Fruit fly (Drosophila melanogaster) whole organism, embryonic: ENCODE results near the gene CG3368.

Source experiments
- CG10274 ChIP-seq: fragments of 200-800 bp; sonication (Bioruptor generic); optimal IDR thresholded peaks from 3 replicates; lab custom pipeline; 2017; ENCODE audit warnings: missing biosample characterization, mild to moderate bottlenecking, missing genetic modification characterization
- CG12155 ChIP-seq: fragments of 200-800 bp; sonication (Bioruptor generic); optimal IDR thresholded peaks from 3 replicates; lab custom pipeline; 2016; ENCODE audit warnings: missing biosample characterization, missing genetic modification characterization
- CG15269 ChIP-seq: fragments of 200-800 bp; sonication (Bioruptor generic); optimal IDR thresholded peaks from 2 replicates; lab custom pipeline; 2018; ENCODE audit warnings: missing biosample characterization, mild to moderate bottlenecking, missing genetic modification characterization, moderate library complexity
- CG15479 ChIP-seq: fragments of 200-800 bp; sonication (Bioruptor generic); optimal IDR thresholded peaks from 3 replicates; lab custom pipeline; 2019; ENCODE audit warnings: missing biosample characterization, mild to moderate bottlenecking, missing genetic modification characterization, moderate library complexity
- CG17359 ChIP-seq: fragments of 200-800 bp; sonication (Bioruptor generic); optimal IDR thresholded peaks from 3 replicates; lab custom pipeline; 2018; ENCODE audit warnings: missing biosample characterization, mild to moderate bottlenecking, missing genetic modification characterization, moderate library complexity
- CG2889 ChIP-seq: fragments of 200-800 bp; sonication (Bioruptor generic); IDR thresholded peaks from 3 replicates; pipeline ENCODE4 v1.3.6; 2022; ENCODE audit warnings: missing biosample characterization, missing genetic modification characterization
- CG31365 ChIP-seq: fragments of 200-800 bp; sonication (Bioruptor generic); optimal IDR thresholded peaks from 2 replicates; lab custom pipeline; 2018; ENCODE audit warnings: missing biosample characterization, mild to moderate bottlenecking, missing genetic modification characterization
- CG31388 ChIP-seq: fragments of 200-800 bp; sonication (Bioruptor generic); optimal IDR thresholded peaks from 2 replicates; lab custom pipeline; 2016; ENCODE audit warnings: missing biosample characterization, missing genetic modification characterization
- CG4707 ChIP-seq: fragments of 200-800 bp; sonication (Bioruptor generic); optimal IDR thresholded peaks from 2 replicates; lab custom pipeline; 2018; ENCODE audit warnings: missing biosample characterization, mild to moderate bottlenecking, missing genetic modification characterization, moderate library complexity
- CG6683 ChIP-seq: fragments of 200-800 bp; sonication (Bioruptor generic); optimal IDR thresholded peaks from 2 replicates; lab custom pipeline; 2017; ENCODE audit warnings: missing biosample characterization, mild to moderate bottlenecking, missing genetic modification characterization, missing genetic modification reagents
- CG7556 ChIP-seq: fragments of 200-800 bp; sonication (Bioruptor generic); optimal IDR thresholded peaks from 2 replicates; lab custom pipeline; 2017; ENCODE audit warnings: missing biosample characterization, mild to moderate bottlenecking, missing genetic modification characterization
- CG9215 ChIP-seq: fragments of 200-800 bp; sonication (Bioruptor generic); IDR thresholded peaks from 2 replicates; pipeline ENCODE4 v1.3.6; 2022; ENCODE audit warnings: missing biosample characterization, missing genetic modification characterization
- CrebB ChIP-seq: fragments of 200-800 bp; sonication (Bioruptor generic); optimal IDR thresholded peaks from 3 replicates; lab custom pipeline; 2018; ENCODE audit warnings: missing biosample characterization, mild to moderate bottlenecking, missing genetic modification characterization
- Dbx ChIP-seq: fragments of 200-800 bp; sonication (Bioruptor generic); IDR thresholded peaks from 3 replicates; pipeline ENCODE4 v1.3.6; 2022; ENCODE audit warnings: missing biosample characterization, missing genetic modification characterization
- Dip3 ChIP-seq: fragments of 200-800 bp; sonication (Bioruptor generic); optimal IDR thresholded peaks from 3 replicates; lab custom pipeline; 2016; ENCODE audit warnings: missing biosample characterization, missing genetic modification characterization
- ERR ChIP-seq: fragments of 200-800 bp; sonication (Bioruptor generic); optimal IDR thresholded peaks from 2 replicates; lab custom pipeline; 2016; ENCODE audit warnings: missing biosample characterization, missing genetic modification characterization
- H15 ChIP-seq: fragments of 200-800 bp; sonication (Bioruptor generic); IDR thresholded peaks from 3 replicates; pipeline ENCODE4 v1.3.6; 2022; ENCODE audit warnings: missing biosample characterization, missing genetic modification characterization
- Hmx ChIP-seq: fragments of 200-800 bp; sonication (Bioruptor generic); optimal IDR thresholded peaks from 2 replicates; lab custom pipeline; 2016; ENCODE audit warnings: missing biosample characterization, missing genetic modification characterization
- Mad ChIP-seq: fragments of 200-800 bp; sonication (Bioruptor generic); optimal IDR thresholded peaks from 2 replicates; lab custom pipeline; 2016; ENCODE audit warnings: missing biosample characterization, missing genetic modification characterization
- Max ChIP-seq: fragments of 200-800 bp; sonication (Bioruptor generic); optimal IDR thresholded peaks from 2 replicates; lab custom pipeline; 2016; ENCODE audit warnings: missing biosample characterization, mild to moderate bottlenecking, missing genetic modification characterization
- Myb ChIP-seq: fragments of 200-800 bp; sonication (Bioruptor generic); optimal IDR thresholded peaks from 2 replicates; lab custom pipeline; 2016; ENCODE audit warnings: missing biosample characterization, missing genetic modification characterization
- Optix ChIP-seq: fragments of 200-800 bp; sonication (Bioruptor generic); IDR thresholded peaks from 3 replicates; pipeline ENCODE4 v1.3.6; 2022; ENCODE audit warnings: missing biosample characterization, missing genetic modification characterization
- Poxn ChIP-seq: fragments of 200-800 bp; sonication (Bioruptor generic); IDR thresholded peaks from 2 replicates; pipeline ENCODE4 v1.3.6; 2022; ENCODE audit warnings: missing biosample characterization, missing genetic modification characterization
- Sry-δ ChIP-seq: fragments of 200-800 bp; sonication (Bioruptor generic); optimal IDR thresholded peaks from 2 replicates; lab custom pipeline; 2016; ENCODE audit warnings: missing biosample characterization, missing genetic modification characterization
- Xbp1 ChIP-seq: fragments of 200-800 bp; sonication (Bioruptor generic); optimal IDR thresholded peaks from 3 replicates; lab custom pipeline; 2016; ENCODE audit warnings: missing biosample characterization, mild to moderate bottlenecking, missing genetic modification characterization
- YL-1 ChIP-seq: fragments of 200-800 bp; sonication (Bioruptor generic); optimal IDR thresholded peaks from 3 replicates; lab custom pipeline; 2017; ENCODE audit warnings: missing biosample characterization, mild to moderate bottlenecking, missing genetic modification characterization
- ash1 ChIP-seq: fragments of 200-800 bp; sonication (Bioruptor generic); optimal IDR thresholded peaks from 2 replicates; lab custom pipeline; 2018; ENCODE audit warnings: missing biosample characterization, mild to moderate bottlenecking, missing genetic modification characterization
- bbx ChIP-seq: fragments of 200-800 bp; sonication (Bioruptor generic); IDR thresholded peaks from 2 replicates; pipeline ENCODE4 v1.3.6; 2022; ENCODE audit warnings: missing biosample characterization, missing genetic modification characterization; ENCODE audit not compliant: partially characterized antibody
- bigmax ChIP-seq: fragments of 200-800 bp; sonication (Bioruptor generic); optimal IDR thresholded peaks from 2 replicates; lab custom pipeline; 2018; ENCODE audit warnings: missing biosample characterization, mild to moderate bottlenecking, missing genetic modification characterization
- chif ChIP-seq, 2 experiments: fragments of 200-800 bp; sonication (Bioruptor generic); optimal IDR thresholded peaks; 3 replicates each; lab custom pipeline; 2016; ENCODE audit warnings: missing biosample characterization in 2 of 2, missing genetic modification characterization in 2 of 2
- crc ChIP-seq: fragments of 200-800 bp; sonication (Bioruptor generic); optimal IDR thresholded peaks from 2 replicates; lab custom pipeline; 2016; ENCODE audit warnings: missing biosample characterization, missing genetic modification characterization
- dimm ChIP-seq: fragments of 200-800 bp; sonication (Bioruptor generic); IDR thresholded peaks from 2 replicates; pipeline ENCODE4 v1.3.6; 2022; ENCODE audit warnings: missing biosample characterization, missing genetic modification characterization
- dmrt11E ChIP-seq: fragments of 200-800 bp; sonication (Bioruptor generic); optimal IDR thresholded peaks from 3 replicates; lab custom pipeline; 2018; ENCODE audit warnings: missing biosample characterization, mild to moderate bottlenecking, missing genetic modification characterization, moderate library complexity
- eve ChIP-seq, 2 experiments: fragments of >200 bp; optimal IDR thresholded peaks; 2 replicates each; lab custom pipeline; 2017; ENCODE audit warnings: missing biosample characterization in 2 of 2, missing genetic modification characterization in 2 of 2
- fd96Cb ChIP-seq: fragments of 200-800 bp; sonication (Bioruptor generic); optimal IDR thresholded peaks from 2 replicates; lab custom pipeline; 2018; ENCODE audit warnings: missing biosample characterization, mild to moderate bottlenecking, missing genetic modification characterization, moderate library complexity
- ftz-f1 ChIP-seq: fragments of 200-800 bp; sonication (Bioruptor generic); optimal IDR thresholded peaks from 2 replicates; lab custom pipeline; 2016; ENCODE audit warnings: missing biosample characterization, missing genetic modification characterization
- gsb-n ChIP-seq: fragments of 200-800 bp; sonication (Bioruptor generic); optimal IDR thresholded peaks from 3 replicates; lab custom pipeline; 2018; ENCODE audit warnings: missing biosample characterization, mild to moderate bottlenecking, missing genetic modification characterization
- hbn ChIP-seq: fragments of 200-800 bp; sonication (Bioruptor generic); IDR thresholded peaks from 2 replicates; pipeline ENCODE4 v1.3.6; 2022; ENCODE audit warnings: missing biosample characterization, missing genetic modification characterization; ENCODE audit not compliant: partially characterized antibody
- kni ChIP-seq: fragments of 200-800 bp; sonication (Bioruptor generic); optimal IDR thresholded peaks from 3 replicates; lab custom pipeline; 2017; ENCODE audit warnings: mild to moderate bottlenecking, missing biosample characterization, missing genetic modification reagents, missing genetic modification characterization
- lov ChIP-seq, 2 experiments: fragments of 200-800 bp in 1 of 2; fragments of >200 bp in 1 of 2; sonication (Bioruptor generic) in 1 of 2; IDR thresholded peaks in 1 of 2; optimal IDR thresholded peaks in 1 of 2; 2 replicates in 1 of 2; 3 replicates in 1 of 2; pipeline versions ENCODE4 v1.3.6 to Lab custom; 2017 to 2022; ENCODE audit warnings: missing biosample characterization in 1 of 2, missing genetic modification characterization in 1 of 2
- pnt ChIP-seq: fragments of 200-800 bp; sonication (Bioruptor generic); optimal IDR thresholded peaks from 3 replicates; lab custom pipeline; 2016; ENCODE audit warnings: missing biosample characterization, missing genetic modification characterization
- prd ChIP-seq, 3 experiments: fragments of >200 bp in 2 of 3; fragments of 200-800 bp in 1 of 3; sonication (Bioruptor generic) in 1 of 3; optimal IDR thresholded peaks in 2 of 3; IDR thresholded peaks in 1 of 3; 2 replicates in 2 of 3; 3 replicates in 1 of 3; pipeline versions ENCODE4 v1.3.6 to Lab custom; 2017 to 2022; ENCODE audit warnings: missing biosample characterization in 1 of 3, missing genetic modification characterization in 1 of 3
- ro ChIP-seq: fragments of 200-800 bp; sonication (Bioruptor generic); IDR thresholded peaks from 2 replicates; pipeline ENCODE4 v1.3.6; 2022; ENCODE audit warnings: missing biosample characterization, missing genetic modification characterization
- sc ChIP-seq, 3 experiments: fragments of >200 bp in 2 of 3; fragments of 200-800 bp in 1 of 3; sonication (Bioruptor generic) in 1 of 3; optimal IDR thresholded peaks; 2 replicates in 2 of 3; 3 replicates in 1 of 3; lab custom pipeline; 2017; ENCODE audit warnings: mild to moderate bottlenecking in 1 of 3, missing biosample characterization in 1 of 3, missing genetic modification characterization in 1 of 3, missing genetic modification reagents in 1 of 3
- sim ChIP-seq: fragments of 200-800 bp; sonication (Bioruptor generic); IDR thresholded peaks from 2 replicates; pipeline ENCODE4 v1.3.6; 2022; ENCODE audit warnings: missing biosample characterization, missing genetic modification characterization
- so ChIP-seq: fragments of 200-800 bp; sonication (Bioruptor generic); IDR thresholded peaks from 3 replicates; pipeline ENCODE4 v1.3.6; 2022; ENCODE audit warnings: missing biosample characterization, missing genetic modification characterization
- sob ChIP-seq: fragments of 200-800 bp; sonication (Bioruptor generic); IDR thresholded peaks from 2 replicates; pipeline ENCODE4 v1.3.6; 2022; ENCODE audit warnings: missing biosample characterization, missing genetic modification characterization
- zfh1 ChIP-seq: fragments of 200-800 bp; sonication (Bioruptor generic); IDR thresholded peaks from 3 replicates; pipeline ENCODE4 v1.3.6; 2022; ENCODE audit warnings: missing biosample characterization, missing genetic modification characterization

Gene CG3368

dm6 chr3R:27263434-27264215 is 20.0 kb upstream of the CG3368 start, which contains the start of gene woc (continued):
- TF ChIP-seq CG6683 (no peak), fd96Cb (tag; lab: Kevin White, UChicago) (no peak), ERR (GFP tag; lab: Kevin White, UChicago) (no peak), CG7556 (GFP tag; lab: Kevin White, UChicago) (peak; percentile 66), Myb (GFP tag; lab: Kevin White, UChicago) (peak; percentile 73), CG15269 (tag; lab: Kevin White, UChicago) (no peak), dimm (GFP tag; lab: Robert Waterston, UW) (no peak), bigmax (GFP tag; lab: Kevin White, UChicago) (peak; percentile 40), pnt (GFP tag; lab: Kevin White, UChicago) (peak; percentile 50), crc (peak; percentile 25), hbn (GFP tag; lab: Robert Waterston, UW) (peak; percentile 71), ash1 (no peak), Sry-δ (GFP tag; lab: Kevin White, UChicago) (peak; percentile 54), Dbx (GFP tag; lab: Robert Waterston, UW) (peak; percentile 68), YL-1 (GFP tag; lab: Kevin White, UChicago) (peak; percentile 68), ro (no peak), CG4707 (no peak), CG2889 (GFP tag; lab: Robert Waterston, UW) (0 out of 3 replicates have a peak, but pooled peaks have one; percentile 40), H15 (no peak), Mad (no peak), zfh1 (peak; percentile 51; the same call in 2 of the 3 replicates), Max (GFP tag; lab: Kevin White, UChicago) (peak; percentile 48), CG31365 (tag; lab: Kevin White, UChicago) (no peak), sob (GFP tag; lab: Robert Waterston, UW) (peak; percentile 19; the same call in 1 of the 2 replicates), CG17359 (tag; lab: Kevin White, UChicago) (no peak), bbx (peak; percentile 89), CG31388 (GFP tag; lab: Kevin White, UChicago) (no peak), Poxn (GFP tag; lab: Robert Waterston, UW) (no peak), gsb-n (tag; lab: Kevin White, UChicago) (no peak), sim (GFP tag; lab: Robert Waterston, UW) (no peak), ftz-f1 (GFP tag; lab: Kevin White, UChicago) (no peak), CG10274 (no peak), CrebB (tag; lab: Kevin White, UChicago) (no peak), prd (optimal IDR thresholded peaks at IDR 0.05; lab: Kevin White, UChicago) (no peak), prd (GFP tag; IDR thresholded peaks at IDR 0.05; lab: Robert Waterston, UW) (peak; percentile 69; the same call in 2 of the 3 replicates), kni (GFP tag; lab: Kevin White, UChicago) (no peak), chif (GFP tag; optimal IDR thresholded peaks at IDR 0.05; lab: Kevin White, UChicago) (peak in 1 of 2 experiments; percentile 45), eve (GFP tag; optimal IDR thresholded peaks at IDR 0.05; lab: Kevin White, UChicago) (peak in 1 of 2 experiments; percentile 52), Dip3 (GFP tag; lab: Kevin White, UChicago) (peak; percentile 28), lov (optimal IDR thresholded peaks at IDR 0.05; lab: Kevin White, UChicago) (no peak), lov (GFP tag; IDR thresholded peaks at IDR 0.05; lab: Robert Waterston, UW) (no peak), Optix (peak; percentile 28; the same call in 1 of the 3 replicates), CG9215 (GFP tag; lab: Robert Waterston, UW) (peak; percentile 43), Hmx (GFP tag; lab: Kevin White, UChicago) (no peak), CG12155 (GFP tag; lab: Kevin White, UChicago) (no peak), CG15479 (GFP tag; lab: Kevin White, UChicago) (peak; percentile 85), Xbp1 (peak; percentile 48), so (peak; percentile 28; the same call in 1 of the 3 replicates), dmrt11E (tag; lab: Kevin White, UChicago) (no peak), sc (optimal IDR thresholded peaks at IDR 0.05; lab: Kevin White, UChicago) (no peak), sc (GFP tag; optimal IDR thresholded peaks at IDR 0.05; lab: Kevin White, UChicago) (no peak)
